Worm (Caenorhabditis elegans) whole organism, midembryonic: ENCODE data around the gene F18A1.1.

Experiments
- T22C8.4 ChIP-seq: fragments of 200-800 bp; sonication (Bioruptor generic); IDR thresholded peaks from 2 replicates; pipeline ENCODE4 v1.3.6; 2022; ENCODE audit warnings: missing genetic modification characterization, missing compliant biosample characterization
- cog-1 ChIP-seq: sonication (generic microtip); optimal IDR thresholded peaks from 2 replicates; lab custom pipeline; 2016; ENCODE audit warnings: missing genetic modification characterization, missing compliant biosample characterization
- flt-1 ChIP-seq: fragments of 200-800 bp; sonication (Bioruptor generic); IDR thresholded peaks from 2 replicates; pipeline ENCODE4 v1.3.6; 2022; ENCODE audit warnings: missing genetic modification characterization, missing compliant biosample characterization
- klf-2 ChIP-seq: fragments of 200-800 bp; sonication (Bioruptor generic); conservative IDR thresholded peaks from 2 replicates; pipeline ENCODE4 v1.3.6; 2022; ENCODE audit warnings: missing genetic modification reagents, missing genetic modification characterization, missing compliant biosample characterization
- med-1 ChIP-seq: sonication (generic microtip); optimal IDR thresholded peaks from 2 replicates; lab custom pipeline; 2017; ENCODE audit warnings: missing genetic modification characterization, mild to moderate bottlenecking, missing compliant biosample characterization, antibody characterized with exemption, missing genetic modification reagents; ENCODE audit not compliant: insufficient read depth
- ref-1 ChIP-seq: fragments of 200-800 bp; sonication (Bioruptor generic); conservative IDR thresholded peaks from 2 replicates; pipeline ENCODE4 v1.3.6; 2022; ENCODE audit warnings: missing genetic modification reagents, missing genetic modification characterization, missing compliant biosample characterization
- tab-1 ChIP-seq: fragments of 200-800 bp; sonication (Bioruptor generic); IDR thresholded peaks from 2 replicates; pipeline ENCODE4 v1.3.6; 2022; ENCODE audit warnings: missing genetic modification characterization, missing compliant biosample characterization
- ztf-23 ChIP-seq: fragments of 200-800 bp; sonication (Bioruptor generic); IDR thresholded peaks from 2 replicates; pipeline ENCODE4 v1.3.6; 2022; ENCODE audit warnings: missing genetic modification reagents, missing genetic modification characterization, missing compliant biosample characterization

DNA sequence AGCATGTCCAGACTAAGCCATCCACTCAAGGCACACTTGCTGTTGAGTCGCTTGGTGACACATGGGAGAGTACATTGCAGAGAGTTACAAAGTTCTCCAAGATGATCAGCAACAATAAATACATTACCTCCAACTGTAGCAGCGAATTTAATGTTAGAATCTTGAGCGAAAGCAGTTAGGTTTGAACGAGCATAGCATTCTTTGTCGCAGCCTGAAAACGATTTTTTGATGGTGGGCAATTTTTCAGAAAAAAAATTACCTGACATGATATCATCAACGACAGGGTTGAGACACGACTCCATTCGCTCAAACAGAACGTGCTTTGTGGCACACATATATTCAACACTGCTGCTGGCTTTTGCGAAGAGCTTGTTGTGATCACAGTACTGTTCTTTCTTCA, 21.7 kb upstream of the F18A1.1 start:
- TF ChIP-seq med-1 (GFP tag; lab: Kevin White, UChicago) (no peak), T22C8.4 (GFP tag; lab: Robert Waterston, UW) (no peak), tab-1 (no peak), ref-1 (GFP tag; lab: Robert Waterston, UW) (no peak), flt-1 (no peak), cog-1 (tag; lab: Kevin White, UChicago) (no peak), ztf-23 (no peak), klf-2 (GFP tag; lab: Robert Waterston, UW) (no peak)
